Worm (Caenorhabditis elegans) whole organism, L1 larva: Measurements from ENCODE around the gene oac-6.

ENCODE experiments used
- alr-1 ChIP-seq: fragments of 200-800 bp; sonication (Bioruptor generic); optimal IDR thresholded peaks from 2 replicates; lab custom pipeline; 2018; ENCODE audit warnings: borderline replicate concordance, mild to moderate bottlenecking, missing genetic modification characterization, missing compliant biosample characterization
- aly-2 ChIP-seq: fragments of 150-350 bp; optimal IDR thresholded peaks from 2 replicates; lab custom pipeline; 2014; ENCODE audit warnings: missing biosample characterization, missing genetic modification characterization
- ama-1 ChIP-seq: fragments of 150-350 bp; optimal IDR thresholded peaks from 2 replicates; lab custom pipeline; 2014
- ceh-82 ChIP-seq, 3 experiments: fragments of 150-350 bp in 1 of 3; sonication (generic microtip) in 2 of 3; optimal IDR thresholded peaks; 2 replicates each; lab custom pipeline; 2014 to 2017; ENCODE audit warnings: missing biosample characterization in 3 of 3, missing genetic modification characterization in 3 of 3
- elt-3 ChIP-seq, 6 experiments: fragments of 150-350 bp in 1 of 6; sonication (generic microtip); optimal IDR thresholded peaks; 2 replicates each; lab custom pipeline; 2017 to 2018; ENCODE audit warnings: missing biosample characterization in 6 of 6, missing genetic modification characterization in 6 of 6, inconsistent platforms in 1 of 6
- fos-1 ChIP-seq: fragments of 150-350 bp; optimal IDR thresholded peaks from 2 replicates; lab custom pipeline; 2014; ENCODE audit warnings: missing biosample characterization, missing genetic modification characterization
- lin-13 ChIP-seq: fragments of 150-350 bp; optimal IDR thresholded peaks from 2 replicates; lab custom pipeline; 2014; ENCODE audit warnings: missing biosample characterization, missing genetic modification reagents, missing genetic modification characterization
- nhr-11 ChIP-seq: fragments of 150-350 bp; optimal IDR thresholded peaks from 2 replicates; lab custom pipeline; 2014; ENCODE audit warnings: missing biosample characterization, missing genetic modification characterization
- nhr-90 ChIP-seq: sonication (generic microtip); optimal IDR thresholded peaks from 2 replicates; lab custom pipeline; 2016; ENCODE audit warnings: mild to moderate bottlenecking, missing genetic modification characterization, missing compliant biosample characterization; ENCODE audit not compliant: poor library complexity
- skn-1 ChIP-seq: fragments of 150-350 bp; optimal IDR thresholded peaks from 2 replicates; lab custom pipeline; 2014; ENCODE audit warnings: missing biosample characterization, missing genetic modification characterization
- sox-4 ChIP-seq: sonication (generic microtip); optimal IDR thresholded peaks from 2 replicates; lab custom pipeline; 2016; ENCODE audit warnings: missing genetic modification characterization, missing compliant biosample characterization
- ztf-11 ChIP-seq, 2 experiments: sonication (generic microtip); optimal IDR thresholded peaks; 2 replicates each; lab custom pipeline; 2016 to 2017; ENCODE audit warnings: missing genetic modification characterization in 2 of 2, missing biosample characterization in 1 of 2, missing compliant biosample characterization in 1 of 2

DNA sequence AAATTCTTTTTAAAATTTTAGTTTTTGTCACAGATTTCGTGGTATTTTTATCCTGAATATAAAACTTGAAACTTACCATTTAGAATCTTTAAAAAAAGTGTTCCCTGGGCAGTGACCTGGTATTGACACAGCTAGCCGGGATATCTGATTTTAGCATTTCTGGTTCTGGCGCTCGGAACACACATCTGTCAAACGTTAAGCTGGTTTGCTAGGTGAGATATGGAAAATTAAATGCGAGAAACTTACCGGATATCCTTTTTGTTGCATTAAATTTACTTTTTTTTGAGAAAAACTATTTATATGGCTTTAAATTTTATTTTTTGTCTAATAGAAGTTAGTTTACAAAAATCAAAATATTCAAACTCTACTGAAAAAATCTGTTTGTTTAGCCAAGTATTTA lies 16.7 kb upstream of the oac-6 start, which contains the start of gene F28G4.4:
- no peak for TF ChIP-seq ceh-82 (tag; optimal IDR thresholded peaks at IDR 0.05; lab: Kevin White, UChicago)
- TF ChIP-seq aly-2 (tag; lab: Kevin White, UChicago): no peak
- no peak for TF ChIP-seq nhr-90
- TF ChIP-seq lin-13 (GFP tag; lab: Kevin White, UChicago): no peak
- TF ChIP-seq nhr-11 (tag; lab: Kevin White, UChicago): no peak
- no peak for TF ChIP-seq alr-1 (tag; lab: Kevin White, UChicago)
- no peak for TF ChIP-seq elt-3 (tag; optimal IDR thresholded peaks at IDR 0.05; lab: Kevin White, UChicago)
- TF ChIP-seq ztf-11 (tag; optimal IDR thresholded peaks at IDR 0.05; lab: Kevin White, UChicago): no peak
- no peak for TF ChIP-seq skn-1 (tag; lab: Kevin White, UChicago)
- no peak for TF ChIP-seq fos-1 (tag; lab: Kevin White, UChicago)
- TF ChIP-seq sox-4 (tag; lab: Kevin White, UChicago): no peak
- TF ChIP-seq ama-1 (lab: Kevin White, UChicago): no peak
